Worm (Caenorhabditis elegans) whole organism, dauer: ENCODE results near the gene sec-15.

ENCODE experiments used
- unc-62 ChIP-seq: sonication (generic microtip); optimal IDR thresholded peaks from 2 replicates; lab custom pipeline; 2017; ENCODE audit warnings: missing biosample characterization, missing genetic modification reagents, missing genetic modification characterization

The sec-15 gene

DNA sequence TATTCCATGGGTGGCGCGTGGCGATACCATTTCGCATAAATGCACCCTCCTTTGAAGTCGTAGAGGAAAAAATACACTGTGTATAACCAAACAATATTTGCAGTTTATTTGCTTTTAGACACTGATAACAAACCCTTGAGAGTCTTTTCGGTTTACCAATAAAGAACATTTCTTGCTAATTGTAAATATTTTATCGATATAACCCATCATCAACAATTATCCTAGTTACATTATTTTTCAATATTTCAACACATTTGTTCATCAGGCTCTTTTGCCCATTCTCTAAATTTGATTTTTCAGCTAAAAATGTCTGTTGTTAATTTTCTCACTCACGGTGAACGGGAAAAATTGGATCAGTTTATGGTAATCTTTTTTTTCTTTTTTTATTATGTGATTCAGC, 8.5 kb upstream of the sec-15 start, which contains the start of gene ubc-23:
ubc-23 (plus strand) TSS at position 301 of the 400 bp plus-strand sequence.
- TF ChIP-seq unc-62: no peak

DNA sequence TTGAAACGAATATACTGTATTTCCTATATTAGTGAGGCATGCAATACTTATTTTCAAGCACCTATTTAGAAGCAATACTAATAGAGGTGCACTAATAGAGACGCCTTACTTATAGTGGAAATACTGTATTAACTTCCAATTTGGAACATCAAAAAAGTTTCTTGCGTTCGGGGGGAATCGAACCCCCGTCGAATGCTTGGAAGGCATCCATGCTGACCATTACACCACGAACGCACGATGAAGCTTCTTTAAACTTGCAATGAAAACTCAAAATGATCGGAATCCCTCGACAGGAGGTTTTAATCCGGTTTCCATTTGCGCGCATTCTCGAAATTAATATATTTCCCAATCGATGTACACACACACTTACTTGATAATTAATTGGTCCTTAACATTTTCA, 2.7 kb upstream of the sec-15 start:
- TF ChIP-seq unc-62: no peak

DNA sequence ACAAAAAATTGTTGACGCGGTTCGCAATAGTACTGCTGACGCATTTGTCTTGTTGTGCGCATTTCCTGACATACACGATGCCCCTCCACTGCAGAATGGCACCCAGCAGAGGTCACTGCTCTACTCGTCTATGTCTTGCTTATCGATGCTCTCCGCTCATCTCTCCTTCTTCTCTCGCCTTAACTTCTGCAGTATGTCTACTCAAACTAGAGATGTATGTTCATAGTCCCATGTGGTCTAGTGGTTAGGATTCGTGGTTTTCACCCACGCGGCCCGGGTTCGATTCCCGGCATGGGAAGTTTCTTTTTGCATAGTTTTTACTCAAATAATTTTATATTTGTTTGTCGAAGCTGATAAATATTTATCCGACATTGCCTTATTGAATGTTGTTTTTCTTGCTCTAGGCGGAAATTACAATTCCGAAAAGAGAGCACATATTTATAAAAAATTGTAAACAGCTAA, 403 bp upstream of the sec-15 start, which contains the start of gene C28G1.2:
C28G1.2 (plus strand) TSS at position 130 of the 462 bp plus-strand sequence.
- TF ChIP-seq unc-62: no peak

DNA sequence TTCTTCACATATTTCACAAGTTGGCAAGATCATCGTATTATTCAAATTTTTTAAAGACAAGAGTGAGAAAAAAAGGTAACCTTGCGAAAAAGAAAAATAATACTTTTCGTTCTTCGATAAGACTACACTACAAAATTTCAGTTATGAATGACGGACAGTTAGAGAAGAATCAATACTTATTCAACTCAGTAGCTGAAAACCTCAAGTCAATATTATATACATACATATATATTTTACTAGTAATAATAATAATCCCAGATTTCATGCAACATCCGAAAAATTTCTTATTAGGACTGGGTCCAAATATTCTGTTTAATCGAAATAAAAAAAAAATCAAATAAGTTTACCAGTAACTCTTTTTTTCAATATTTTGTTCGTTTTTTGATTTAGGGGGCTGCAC, 4.4 kb downstream of the sec-15 start, which contains the start of gene C28G1.6:
C28G1.6 (minus strand) TSS at position 101 of the 400 bp plus-strand sequence.
- TF ChIP-seq unc-62: no peak

DNA sequence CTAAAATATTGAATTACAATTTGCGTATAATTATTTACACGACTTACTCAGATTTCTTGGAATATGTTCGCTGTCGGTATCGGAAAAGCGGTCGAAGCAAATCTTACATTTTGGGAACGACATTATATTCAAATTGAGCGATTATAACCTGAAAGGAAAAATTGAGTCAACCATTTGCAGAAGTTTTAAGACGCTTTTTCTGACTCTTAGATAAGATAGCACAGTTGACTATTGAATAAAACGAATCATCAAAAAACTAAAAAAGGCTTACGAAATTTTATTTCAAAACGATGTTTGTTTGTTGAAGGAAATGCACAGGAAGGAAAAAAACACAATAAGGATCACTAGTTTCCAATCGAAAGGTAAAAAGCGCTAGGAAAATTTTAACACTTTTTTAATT, 7.2 kb downstream of the sec-15 start, which contains the start of gene rcs-1:
rcs-1 (minus strand) TSS at position 176 of the 400 bp plus-strand sequence.
- no peak for TF ChIP-seq unc-62

DNA sequence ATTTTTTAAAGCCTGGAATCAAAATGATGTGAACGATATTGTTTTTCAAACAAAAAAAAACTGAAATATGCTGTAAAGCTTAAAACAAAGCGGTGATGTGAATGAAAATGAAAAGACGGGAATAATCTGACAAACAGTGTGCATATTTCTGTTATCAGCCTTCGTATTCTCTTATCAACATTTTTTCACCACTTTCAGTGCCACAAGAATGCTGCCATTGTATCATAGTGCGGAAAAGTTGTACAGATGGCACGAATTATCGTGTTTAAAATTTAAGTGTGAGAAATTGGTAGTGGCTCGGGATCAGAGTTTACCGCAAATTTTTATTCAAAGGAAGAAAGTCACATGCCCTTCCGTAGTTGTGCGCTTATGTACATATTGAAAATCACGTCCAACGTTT, 11.1 kb downstream of the sec-15 start, which contains the start of gene ifd-1:
ifd-1 (minus strand) TSS at position 12 of the 400 bp plus-strand sequence.
- no peak for TF ChIP-seq unc-62

DNA sequence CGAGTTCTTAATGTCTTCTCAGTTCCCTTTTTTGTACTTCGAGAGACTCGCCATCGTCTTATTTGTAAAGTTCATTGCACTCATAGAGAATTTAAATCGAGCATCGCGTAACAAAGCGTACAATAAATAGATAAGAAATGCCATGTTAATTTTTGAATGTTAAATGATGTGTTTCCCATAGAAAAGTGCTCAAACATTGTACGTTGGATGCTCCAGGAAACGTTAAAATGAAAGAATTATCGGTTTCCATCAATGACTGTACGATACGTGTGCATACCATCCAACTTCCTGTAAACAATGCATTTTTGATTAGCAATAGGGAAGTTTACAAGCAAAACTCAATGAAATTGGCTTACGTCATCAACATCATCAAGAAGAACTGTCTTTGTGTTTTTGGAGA, 14.9 kb downstream of the sec-15 start:
- no peak for TF ChIP-seq unc-62

DNA sequence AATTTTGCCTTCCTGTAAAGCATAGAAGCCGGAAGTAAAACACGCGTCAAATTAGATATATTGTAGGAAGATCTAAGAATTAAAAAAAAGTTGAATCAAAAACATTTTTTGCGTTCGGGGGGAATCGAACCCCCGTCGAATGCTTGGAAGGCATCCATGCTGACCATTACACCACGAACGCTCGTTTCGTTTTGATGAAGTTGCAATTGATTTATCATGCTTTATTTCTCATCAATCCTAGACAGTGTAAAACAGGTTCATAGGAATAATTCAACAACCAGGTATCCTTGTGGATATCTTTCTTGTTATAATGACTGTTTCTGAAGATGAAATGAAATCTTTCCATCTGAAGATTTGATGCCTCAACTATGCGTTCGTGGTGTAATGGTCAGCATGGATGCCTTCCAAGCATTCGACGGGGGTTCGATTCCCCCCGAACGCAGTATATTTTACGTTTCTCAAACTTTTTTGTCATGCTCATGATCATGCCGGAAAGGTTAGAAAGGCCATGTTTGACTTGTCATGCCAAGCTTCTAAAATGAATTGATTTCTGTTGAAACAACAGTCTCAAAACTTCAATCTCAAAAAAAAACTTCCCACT, 15.6 kb downstream of the sec-15 start:
- TF ChIP-seq unc-62: no peak

DNA sequence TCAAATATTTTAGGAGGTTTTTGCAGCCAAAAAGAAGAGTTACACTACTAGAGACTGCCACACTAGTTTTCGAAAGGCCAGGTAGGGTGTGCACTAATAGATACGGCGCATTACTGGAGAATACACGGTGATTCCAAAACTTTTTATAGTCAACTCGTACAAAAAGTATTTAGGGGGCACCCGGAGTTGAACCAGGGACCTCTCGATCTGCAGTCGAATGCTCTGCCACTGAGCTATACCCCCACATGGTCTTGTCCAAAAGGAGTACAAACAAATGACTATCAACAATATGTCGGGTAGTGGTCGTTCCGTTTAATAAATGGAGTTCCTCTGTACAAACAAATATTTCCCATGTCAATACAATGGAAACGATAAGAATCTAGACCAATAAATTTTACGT, 17.6 kb downstream of the sec-15 start:
- TF ChIP-seq unc-62: no peak

DNA sequence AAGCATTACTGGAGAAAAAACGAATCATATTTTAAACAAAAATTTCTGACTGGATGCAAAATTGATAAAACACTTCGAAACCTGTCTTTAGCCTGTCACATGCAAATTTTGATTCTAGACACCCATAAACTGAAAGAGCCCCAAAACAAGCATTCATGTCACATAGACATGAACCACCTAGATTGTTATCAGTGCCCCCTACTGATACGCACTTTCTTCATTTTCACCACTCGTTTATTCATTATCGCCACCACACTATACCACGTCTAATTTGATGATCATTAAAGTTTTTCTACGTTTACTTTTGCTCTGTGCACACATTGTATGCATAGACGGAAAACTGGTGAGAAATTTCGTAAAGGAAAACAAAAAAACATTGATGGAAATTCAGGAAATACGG, 23.6 kb downstream of the sec-15 start, which contains the start of gene cnnm-2:
cnnm-2 (plus strand) TSS at position 190 of the 400 bp plus-strand sequence.
- no peak for TF ChIP-seq unc-62

DNA sequence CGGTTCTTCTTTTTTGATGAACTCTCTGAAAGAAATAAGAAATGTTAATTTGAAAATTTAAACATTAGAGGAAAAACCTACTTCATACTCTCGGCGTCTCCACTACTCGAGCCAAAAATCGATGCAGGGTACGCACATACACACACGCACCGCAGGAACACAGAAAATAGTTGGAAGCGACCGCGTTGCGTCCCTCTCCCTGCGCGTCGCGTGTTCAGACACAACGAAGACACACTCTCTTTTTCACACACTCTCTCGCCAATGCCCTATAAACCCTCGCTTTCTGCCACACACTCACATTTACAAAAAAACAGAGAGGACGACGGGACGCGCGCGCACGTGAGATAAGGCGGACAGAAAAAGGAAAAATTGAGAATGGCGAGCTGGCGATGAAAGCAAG, 24.6 kb downstream of the sec-15 start, which contains the start of gene R04E5.9:
R04E5.9 (minus strand) TSS at position 235 of the 400 bp plus-strand sequence.
- no peak for TF ChIP-seq unc-62

DNA sequence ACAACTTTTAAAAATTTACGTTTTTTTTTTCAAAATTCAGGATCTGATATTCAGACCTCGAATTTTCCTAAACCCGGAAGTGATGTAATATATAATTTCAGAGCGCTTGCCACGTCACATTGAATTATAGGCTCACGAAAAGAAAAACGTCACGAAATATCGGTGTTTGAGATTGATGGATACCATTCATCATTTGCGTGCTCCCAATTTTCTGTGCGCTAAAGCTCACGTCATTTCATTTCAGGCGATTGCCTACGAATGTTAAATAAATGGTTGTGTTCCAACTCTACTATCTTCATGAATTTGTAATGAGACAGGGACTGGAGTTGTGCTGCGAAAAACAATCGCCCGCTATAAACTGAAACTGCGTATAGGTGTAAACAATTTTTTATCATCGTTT, 26.8 kb downstream of the sec-15 start:
- no peak for TF ChIP-seq unc-62

DNA sequence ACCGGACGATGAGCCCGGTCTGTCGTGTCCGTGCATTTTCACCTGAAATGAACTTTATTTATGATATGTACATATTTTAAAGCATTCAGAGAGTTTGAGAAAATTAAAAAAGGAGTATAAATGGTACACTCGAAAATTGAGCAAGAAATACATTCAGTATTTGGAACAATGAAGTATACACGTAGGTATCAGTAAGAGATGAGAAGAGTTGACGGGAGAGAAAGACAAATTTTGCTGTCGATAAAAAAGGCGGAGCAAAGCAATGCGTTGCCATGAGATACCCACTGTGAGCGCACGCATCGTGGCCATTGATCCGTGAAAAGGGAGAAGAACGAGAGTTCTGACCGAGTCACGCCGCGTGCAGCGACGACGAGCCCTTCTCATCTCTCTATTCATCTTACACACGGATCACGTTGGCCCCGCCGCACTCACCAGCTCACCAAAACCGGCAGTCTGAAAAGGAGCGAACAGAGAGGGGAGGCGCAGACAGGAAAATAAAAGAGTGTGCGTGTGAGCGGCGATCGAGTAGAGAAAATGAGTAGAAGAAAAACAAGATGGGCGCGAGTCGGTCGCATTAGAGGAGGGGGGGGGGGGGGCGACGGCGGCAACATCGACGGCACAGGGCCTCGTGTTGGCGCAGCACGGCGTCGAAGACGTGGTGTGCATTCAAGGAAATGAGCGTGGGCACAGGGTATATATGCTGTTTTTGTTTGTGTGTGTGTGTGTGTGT, 29.3 kb downstream of the sec-15 start, which contains the start of gene R04E5.8:
R04E5.8 (minus strand) TSS at position 51 of the 730 bp plus-strand sequence.
- no peak for TF ChIP-seq unc-62

DNA sequence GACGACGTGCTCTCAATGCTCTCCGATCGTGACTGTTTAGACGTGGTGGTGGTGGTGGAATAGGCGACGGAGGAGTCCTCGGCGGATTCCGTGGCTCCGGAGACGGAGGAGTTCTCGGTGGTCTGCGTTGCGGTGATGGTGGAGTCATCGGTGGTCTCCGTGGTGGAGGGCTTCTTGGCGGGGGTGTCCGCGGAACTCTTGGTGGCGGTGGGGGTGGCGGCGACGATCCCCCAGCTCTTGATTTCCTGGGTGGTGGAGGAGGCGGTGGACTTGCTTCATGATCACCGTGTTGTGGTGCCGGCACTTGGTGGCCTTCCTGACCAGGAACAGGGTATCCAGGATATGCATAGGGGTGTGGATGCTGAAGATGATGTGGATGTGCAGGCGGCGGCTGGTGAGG, 30.0 kb downstream of the sec-15 start:
- TF ChIP-seq unc-62: no peak

DNA sequence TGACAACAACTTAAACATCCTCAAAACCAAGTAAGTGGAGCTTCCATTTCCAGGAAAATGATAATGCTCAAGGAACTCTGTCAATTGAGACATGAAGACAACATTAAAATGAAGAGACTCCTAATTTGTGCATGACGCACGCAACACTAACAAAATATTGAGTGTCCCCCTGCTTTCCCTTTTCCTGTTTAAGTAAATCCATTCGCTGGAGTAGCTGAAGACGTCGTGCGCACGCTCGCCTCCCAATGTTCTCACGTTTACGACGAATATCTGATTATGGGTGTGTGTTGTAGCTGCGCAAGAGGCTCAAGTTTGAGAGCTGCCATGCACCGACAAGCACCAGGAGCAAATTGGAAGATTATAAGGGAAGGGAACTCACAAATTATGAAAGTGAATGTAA, 34.5 kb downstream of the sec-15 start:
- no peak for TF ChIP-seq unc-62

DNA sequence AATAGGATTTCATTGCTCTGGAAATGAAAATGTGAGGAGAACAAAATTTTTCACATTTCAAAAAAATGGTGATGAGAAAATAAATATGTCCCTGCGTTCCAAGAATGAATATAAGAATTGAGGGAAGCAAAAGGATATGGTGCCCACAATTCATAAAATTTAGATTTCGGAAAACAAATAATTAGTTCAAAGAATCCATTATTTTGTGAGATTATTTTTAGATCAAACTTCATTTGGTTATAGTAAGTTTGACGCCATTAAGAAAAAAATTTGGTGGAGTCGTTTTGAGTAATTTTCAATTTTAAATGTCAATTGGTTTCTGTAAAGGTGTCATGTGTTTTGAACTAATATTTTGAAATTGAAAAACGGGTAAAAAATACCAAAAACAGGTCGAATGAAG, 35.2 kb downstream of the sec-15 start:
- TF ChIP-seq unc-62: no peak

DNA sequence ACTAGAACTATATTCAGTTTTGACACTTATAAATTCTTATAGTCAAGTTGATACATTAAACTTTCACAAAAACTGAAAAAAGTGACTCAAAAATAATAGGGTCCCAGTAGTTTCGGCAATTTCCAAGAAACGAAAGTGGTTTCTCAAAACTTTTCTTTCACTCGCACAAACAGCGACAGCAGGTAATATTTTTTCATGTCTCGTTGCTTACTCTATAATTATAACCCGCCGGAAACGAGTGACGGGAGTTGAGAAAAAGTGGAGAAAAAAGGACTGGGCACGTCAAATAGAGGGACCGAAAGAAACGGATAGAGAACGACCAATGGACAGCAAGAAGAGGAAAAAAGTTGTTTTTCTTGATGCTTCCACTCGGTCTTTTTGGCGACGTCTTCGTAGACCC, 35.6 kb downstream of the sec-15 start:
- TF ChIP-seq unc-62: no peak

DNA sequence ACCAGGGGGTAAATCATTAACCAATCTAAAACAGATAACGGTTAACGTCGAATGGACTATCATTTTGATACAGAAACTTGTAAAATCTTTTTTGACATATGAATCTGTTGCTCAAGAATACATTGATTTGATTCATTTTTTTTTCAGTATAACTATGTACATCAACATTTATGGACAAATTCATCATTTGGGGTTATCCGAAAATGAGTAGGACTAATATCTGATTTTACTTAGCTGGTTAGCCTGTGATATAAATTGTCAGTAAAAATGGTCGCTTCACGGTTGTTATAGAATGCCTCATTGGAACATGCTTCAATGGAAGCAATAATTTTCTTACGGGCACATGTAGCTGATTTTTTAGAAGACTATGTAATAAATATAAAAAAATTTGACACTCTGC, 37.9 kb downstream of the sec-15 start:
- TF ChIP-seq unc-62: no peak
